Fruit fly (Drosophila melanogaster) whole organism: ENCODE measurements around the gene Prim1.

Experiments
- CG8478 ChIP-seq: fragments of >200 bp; optimal IDR thresholded peaks from 2 replicates; lab custom pipeline; 2018; ENCODE audit warnings: inconsistent platforms
- Dll ChIP-seq: fragments of >200 bp; optimal IDR thresholded peaks from 2 replicates; lab custom pipeline; 2017
- EcR ChIP-seq, 2 experiments: fragments of >200 bp; optimal IDR thresholded peaks; 2 replicates each; lab custom pipeline; 2017; ENCODE audit warnings: missing biosample characterization in 2 of 2, missing genetic modification characterization in 2 of 2, missing genetic modification reagents in 2 of 2
- pan ChIP-seq: fragments of >200 bp; optimal IDR thresholded peaks from 2 replicates; lab custom pipeline; 2017
- psq ChIP-seq: fragments of >200 bp; optimal IDR thresholded peaks from 2 replicates; lab custom pipeline; 2017
- usp ChIP-seq: fragments of >200 bp; optimal IDR thresholded peaks from 2 replicates; lab custom pipeline; 2017; ENCODE audit warnings: missing biosample characterization, missing genetic modification characterization, mixed read lengths

The Prim1 gene

DNA sequence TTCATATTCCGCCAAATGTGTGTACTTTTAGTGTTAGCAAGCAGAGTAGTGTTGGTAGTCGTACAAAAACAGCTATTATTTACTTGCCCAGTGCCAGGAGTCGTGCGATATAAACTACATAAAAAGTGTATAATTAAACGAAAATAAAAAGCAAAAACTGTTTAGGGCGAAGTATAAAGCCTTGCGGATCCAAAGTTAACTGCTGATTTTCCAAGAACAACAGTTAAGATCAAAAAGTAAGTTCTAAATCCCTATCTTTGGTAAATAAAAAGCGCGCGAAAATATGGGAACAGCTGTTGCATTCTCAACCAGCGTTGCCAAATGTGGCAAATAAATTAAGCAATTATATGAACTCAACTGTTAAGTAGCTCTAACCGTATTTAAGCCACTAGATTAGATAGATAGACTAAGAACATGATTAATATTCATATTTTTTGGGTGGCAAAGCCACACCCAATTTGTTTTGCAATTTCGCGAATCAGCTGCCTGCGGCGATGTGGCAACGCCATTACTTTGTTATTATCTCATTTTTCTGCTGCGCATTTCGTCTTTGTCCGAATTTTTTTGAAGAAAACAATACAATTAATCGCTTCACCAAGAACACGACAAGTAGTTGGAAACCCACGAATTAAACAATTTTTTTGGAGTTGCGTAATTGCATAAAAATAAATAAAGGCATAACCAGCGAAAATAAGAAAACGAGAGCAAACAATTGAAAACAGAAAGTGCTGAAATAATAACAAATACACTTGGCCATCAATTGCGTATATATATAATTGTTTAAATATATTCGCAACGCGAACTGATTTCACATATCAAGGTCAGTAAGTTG lies at the start of gene Prim1, which contains the start of gene CG7083:
Gene Prim1, plus strand, starts transcription at position 51 of the 832 bp plus-strand sequence.
Gene CG7083, plus strand, starts transcription at position 522 of the 832 bp plus-strand sequence.
- TF ChIP-seq Dll (no peak), CG8478 (lab: Kevin White, UChicago) (no peak), pan (lab: Kevin White, UChicago) (no peak)

DNA sequence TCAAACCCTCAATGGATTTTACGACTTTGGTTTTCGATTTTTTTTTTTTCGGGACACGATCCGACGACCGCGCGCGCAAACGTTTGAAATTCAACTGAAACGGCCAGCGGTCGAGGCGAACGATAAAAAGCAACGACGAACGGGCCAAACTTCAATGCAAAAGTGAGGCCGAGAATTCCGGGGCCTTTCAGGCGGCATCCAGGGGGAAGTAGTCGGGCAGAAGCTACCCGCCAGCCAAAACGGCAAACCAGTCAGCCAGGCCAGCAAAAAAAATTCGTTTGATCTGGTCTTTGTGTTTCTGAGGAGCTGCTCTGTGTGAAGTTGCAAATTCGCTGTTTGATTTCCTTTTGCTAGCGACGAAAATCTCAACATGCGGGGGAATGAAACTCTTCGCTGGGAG lies 44.9 kb upstream of the Prim1 start, which contains the start of gene CG7201:
Gene CG7201, minus strand, starts transcription at position 101 of the 400 bp plus-strand sequence.
- no peak for TF ChIP-seq EcR (GFP tag; optimal IDR thresholded peaks at IDR 0.05; lab: Kevin White, UChicago)
- no peak for TF ChIP-seq pan (lab: Kevin White, UChicago)
- no peak for TF ChIP-seq Dll
- TF ChIP-seq CG8478 (lab: Kevin White, UChicago) = no peak
- TF ChIP-seq usp (GFP tag; lab: Kevin White, UChicago) = no peak
- TF ChIP-seq psq (lab: Kevin White, UChicago) = no peak

DNA sequence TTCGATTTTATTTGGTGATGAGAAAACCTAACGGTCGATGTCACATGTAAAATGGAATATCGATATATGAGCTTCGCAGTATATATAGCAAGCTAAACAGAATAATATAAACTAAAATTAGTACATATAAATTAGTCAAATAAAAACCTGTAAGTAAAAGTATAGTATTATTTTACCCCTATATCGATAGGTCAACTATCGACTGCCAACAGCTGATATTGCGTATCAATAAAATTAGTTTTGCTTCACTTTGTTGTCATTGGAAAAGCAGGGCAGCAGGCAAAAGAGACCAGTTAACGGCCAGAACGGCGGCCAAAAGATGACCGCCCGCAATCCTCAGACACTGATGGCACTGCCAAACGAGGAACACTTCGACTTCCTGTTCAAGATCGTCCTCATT lies 43.2 kb upstream of the Prim1 start, which contains the start of gene Rab19:
Gene Rab19, plus strand, starts transcription at position 78 of the 400 bp plus-strand sequence.
- TF ChIP-seq Dll (no peak), usp (GFP tag; lab: Kevin White, UChicago) (no peak), psq (lab: Kevin White, UChicago) (no peak), CG8478 (lab: Kevin White, UChicago) (no peak), pan (lab: Kevin White, UChicago) (no peak), EcR (GFP tag; optimal IDR thresholded peaks at IDR 0.05; lab: Kevin White, UChicago) (no peak)

DNA sequence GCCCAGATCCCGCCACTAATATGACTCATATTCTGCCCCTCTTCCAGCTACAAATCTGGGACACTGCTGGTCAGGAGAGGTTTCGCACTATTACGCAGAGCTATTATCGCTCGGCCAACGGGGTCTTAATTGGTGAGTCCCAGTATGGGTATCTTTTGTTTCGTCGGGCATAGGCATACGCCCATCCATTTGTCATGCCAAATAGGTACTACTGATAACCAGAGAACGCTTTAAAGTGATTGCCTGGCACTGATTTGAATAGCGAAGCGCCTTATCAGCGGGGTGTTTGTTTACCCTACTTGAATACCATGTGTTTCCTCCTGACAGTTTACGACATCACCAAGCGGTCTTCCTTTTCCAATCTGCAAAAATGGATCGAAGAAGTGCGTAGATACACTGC lies 42.6 kb upstream of the Prim1 start:
- peak; percentile 5 for TF ChIP-seq pan (lab: Kevin White, UChicago)
- TF ChIP-seq Dll = no peak

DNA sequence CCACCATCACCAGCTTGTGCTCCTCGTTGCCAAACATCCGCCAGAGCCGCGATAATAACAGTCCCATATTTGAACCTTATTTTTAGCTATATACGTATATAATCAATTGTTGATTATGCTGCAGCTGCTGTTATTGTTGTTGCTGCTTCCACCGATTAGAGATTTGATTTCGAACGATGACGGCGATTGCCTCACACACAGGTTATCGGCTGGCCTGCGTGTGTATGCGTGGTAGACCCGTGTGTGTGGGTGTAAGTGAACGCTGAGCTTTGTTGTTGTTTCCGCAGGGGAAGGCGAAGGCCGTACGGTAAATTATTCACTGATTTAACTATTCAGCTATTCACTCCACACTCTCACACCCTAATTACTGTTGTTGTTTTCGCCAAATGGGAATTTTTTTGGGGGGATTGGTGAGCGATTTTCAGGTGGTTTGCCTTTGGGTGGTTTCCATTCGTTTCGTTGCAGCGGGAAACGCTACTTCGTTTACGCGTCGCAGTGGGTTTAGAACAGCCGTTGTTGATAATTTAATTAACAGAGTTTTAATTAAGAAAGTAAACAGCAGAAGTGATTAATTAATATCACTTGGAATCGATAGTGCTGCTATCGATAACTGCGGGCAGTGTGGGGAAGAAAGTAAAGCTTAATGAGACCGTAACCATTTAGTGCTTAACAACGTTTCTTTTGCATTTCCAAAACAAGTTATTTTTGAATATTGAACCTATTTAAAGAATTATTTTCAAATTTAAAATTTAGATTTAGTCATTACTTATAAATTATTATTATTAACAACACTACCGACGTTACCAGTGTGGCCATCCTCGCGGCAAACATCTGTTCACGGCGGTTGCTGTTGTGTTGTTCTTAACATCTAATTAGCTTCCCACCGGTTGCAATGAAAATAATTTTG lies 40.6 kb upstream of the Prim1 start, which contains the start of the genes Arl5 and CG13671:
Gene Arl5, minus strand, starts transcription at position 616 of the 907 bp plus-strand sequence.
Gene CG13671, plus strand, starts transcription at position 841 of the 907 bp plus-strand sequence.
- no peak for TF ChIP-seq pan (lab: Kevin White, UChicago)

- TF ChIP-seq CG8478 (lab: Kevin White, UChicago) (no peak), Dll (no peak)
These were observed 36.2 kb upstream of the Prim1 start, which contains the start of the genes CG7194 and Sbp2 for dm6 chr3L:8303912-8304311. TSS of gene CG7194 (minus strand) at chr3L:8304059. TSS of gene Sbp2 (plus strand) at chr3L:8304157.

- TF ChIP-seq psq (lab: Kevin White, UChicago) = no peak
- TF ChIP-seq EcR (GFP tag; optimal IDR thresholded peaks at IDR 0.05; lab: Kevin White, UChicago) = no peak
- TF ChIP-seq usp (GFP tag; lab: Kevin White, UChicago) = no peak
- no peak for TF ChIP-seq Dll
- no peak for TF ChIP-seq CG8478 (lab: Kevin White, UChicago)
- no peak for TF ChIP-seq pan (lab: Kevin White, UChicago)
These were observed 33.2 kb upstream of the Prim1 start, which contains the start of gene Gr66a for dm6 chr3L:8306880-8307279. TSS of gene Gr66a (minus strand) at chr3L:8306980.

- no peak for TF ChIP-seq psq (lab: Kevin White, UChicago)
- TF ChIP-seq pan (lab: Kevin White, UChicago) = no peak
- TF ChIP-seq CG8478 (lab: Kevin White, UChicago) = no peak
- TF ChIP-seq EcR (GFP tag; optimal IDR thresholded peaks at IDR 0.05; lab: Kevin White, UChicago) = no peak
- TF ChIP-seq Dll = no peak
- TF ChIP-seq usp (GFP tag; lab: Kevin White, UChicago) = no peak
These were observed 31.2 kb upstream of the Prim1 start, which contains the start of gene BI-1 for dm6 chr3L:8308891-8309352. TSS of gene BI-1 (minus strand) at chr3L:8308941.

- TF ChIP-seq usp (GFP tag; lab: Kevin White, UChicago) (no peak), psq (lab: Kevin White, UChicago) (no peak), CG8478 (lab: Kevin White, UChicago) (no peak), pan (lab: Kevin White, UChicago) (no peak), EcR (GFP tag; optimal IDR thresholded peaks at IDR 0.05; lab: Kevin White, UChicago) (no peak), Dll (no peak)
These were observed 27.8 kb upstream of the Prim1 start for dm6 chr3L:8312290-8312689.

DNA sequence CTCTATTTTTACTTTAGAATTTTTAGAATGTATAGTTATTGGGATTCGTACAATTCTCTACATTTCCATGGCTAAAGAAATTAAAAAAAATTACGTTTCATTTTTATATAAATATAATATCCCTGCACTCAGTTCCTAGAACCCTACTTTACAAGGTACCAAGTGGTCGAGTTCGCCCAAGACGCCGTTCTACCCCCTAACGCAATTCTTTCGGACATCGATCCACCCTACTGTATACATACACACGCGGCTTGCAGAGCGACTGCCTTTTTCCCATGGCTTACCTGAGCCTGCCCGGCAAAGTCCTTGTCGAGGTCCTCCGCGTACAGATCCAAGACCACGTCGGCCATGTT lies 25.4 kb upstream of the Prim1 start:
- TF ChIP-seq psq (lab: Kevin White, UChicago) = no peak
- no peak for TF ChIP-seq CG8478 (lab: Kevin White, UChicago)
- no peak for TF ChIP-seq EcR (GFP tag; optimal IDR thresholded peaks at IDR 0.05; lab: Kevin White, UChicago)
- no peak for TF ChIP-seq usp (GFP tag; lab: Kevin White, UChicago)
- peak; percentile 45 for TF ChIP-seq pan (lab: Kevin White, UChicago)

DNA sequence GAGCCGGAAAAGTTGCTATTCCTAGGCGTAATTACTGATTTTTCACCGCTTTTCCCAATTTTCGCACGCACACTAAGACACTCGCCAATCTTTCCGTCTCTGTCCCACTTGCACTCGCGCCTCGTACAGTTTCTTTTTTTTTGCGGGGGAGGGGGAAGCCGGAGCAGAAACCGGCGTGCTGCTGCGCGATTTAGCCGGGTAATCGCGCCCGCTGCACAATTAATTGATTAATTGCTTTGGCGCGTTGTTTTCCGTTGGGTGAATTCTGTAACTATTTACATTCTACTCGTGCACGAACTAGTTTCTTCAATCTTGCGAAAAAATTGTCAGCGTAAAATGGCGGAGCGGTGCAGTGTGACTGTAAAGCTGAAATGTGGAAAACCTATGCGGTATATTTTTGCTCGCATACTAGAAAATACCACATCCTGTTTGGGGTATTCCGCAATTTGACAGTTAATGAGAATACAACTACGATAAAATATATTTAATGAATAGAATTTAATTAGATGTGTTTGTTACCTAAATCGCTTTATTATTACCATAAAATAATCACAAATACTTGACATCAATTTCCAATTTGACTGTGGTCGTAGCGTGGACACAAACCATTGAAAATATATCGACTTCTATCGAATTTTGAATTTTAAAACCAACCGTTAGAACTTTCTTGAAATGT lies 24.8 kb upstream of the Prim1 start, which contains the start of gene Cpsf6:
Gene Cpsf6, minus strand, starts transcription at position 362 of the 676 bp plus-strand sequence.
- TF ChIP-seq pan (lab: Kevin White, UChicago) (no peak), CG8478 (lab: Kevin White, UChicago) (peak; percentile 65)
